Worm (Caenorhabditis elegans) whole organism, young adult: ENCODE measurements around the gene oac-23.

Experiments used
- B0019.2 ChIP-seq: fragments of 200-800 bp; sonication (Bioruptor generic); conservative IDR thresholded peaks from 2 replicates; pipeline ENCODE4 v1.3.6; 2022; ENCODE audit warnings: missing genetic modification reagents, missing genetic modification characterization, missing compliant biosample characterization
- B0336.3 ChIP-seq: fragments of 200-800 bp; sonication (Bioruptor generic); IDR thresholded peaks from 2 replicates; pipeline ENCODE4 v1.3.6; 2022; ENCODE audit warnings: missing genetic modification characterization, missing compliant biosample characterization
- C06A6.2 ChIP-seq: fragments of 200-800 bp; sonication (Bioruptor generic); conservative IDR thresholded peaks from 2 replicates; pipeline ENCODE4 v1.3.6; 2022; ENCODE audit warnings: missing genetic modification characterization, missing compliant biosample characterization
- F22D6.2 ChIP-seq: sonication (generic microtip); optimal IDR thresholded peaks from 2 replicates; lab custom pipeline; 2016; ENCODE audit warnings: mild to moderate bottlenecking, missing genetic modification characterization, missing compliant biosample characterization
- K12H6.12 ChIP-seq: fragments of 200-800 bp; sonication (Bioruptor generic); optimal IDR thresholded peaks from 2 replicates; lab custom pipeline; 2018; ENCODE audit warnings: mild to moderate bottlenecking, missing genetic modification characterization, missing compliant biosample characterization
- T26A5.8 ChIP-seq: sonication (generic microtip); optimal IDR thresholded peaks from 2 replicates; lab custom pipeline; 2016; ENCODE audit warnings: missing genetic modification characterization, missing compliant biosample characterization
- Y67H2A.10 ChIP-seq: fragments of 200-800 bp; sonication (Bioruptor generic); conservative IDR thresholded peaks from 2 replicates; pipeline ENCODE4 v1.3.6; 2022; ENCODE audit warnings: missing genetic modification reagents, missing genetic modification characterization, missing compliant biosample characterization
- Y79H2A.3 ChIP-seq: fragments of 200-800 bp; sonication (Bioruptor generic); conservative IDR thresholded peaks from 2 replicates; pipeline ENCODE4 v1.3.6; 2022; ENCODE audit warnings: missing genetic modification reagents, missing genetic modification characterization, missing compliant biosample characterization
- akir-1 ChIP-seq: fragments of 200-800 bp; sonication (Bioruptor generic); optimal IDR thresholded peaks from 2 replicates; lab custom pipeline; 2018; ENCODE audit warnings: mild to moderate bottlenecking, missing genetic modification characterization, moderate library complexity, missing compliant biosample characterization
- ama-1 ChIP-seq, 3 experiments: fragments of 150-350 bp in 1 of 3; sonication (generic microtip) in 2 of 3; optimal IDR thresholded peaks; 2 replicates each; lab custom pipeline; 2014 to 2018; ENCODE audit warnings: missing biosample characterization in 2 of 3, missing genetic modification characterization in 2 of 3, missing genetic modification reagents in 2 of 3
- dox-1 ChIP-seq: fragments of 200-800 bp; sonication (Bioruptor generic); IDR thresholded peaks from 2 replicates; pipeline ENCODE4 v1.3.6; 2022; ENCODE audit warnings: missing genetic modification reagents, missing genetic modification characterization, missing compliant biosample characterization
- dpl-1 ChIP-seq: fragments of 150-350 bp; optimal IDR thresholded peaks from 2 replicates; lab custom pipeline; 2014; ENCODE audit warnings: missing biosample characterization, missing genetic modification reagents, missing genetic modification characterization
- egl-44 ChIP-seq: fragments of 200-800 bp; sonication (Bioruptor generic); IDR thresholded peaks from 2 replicates; pipeline ENCODE4 v1.3.6; 2022; ENCODE audit warnings: missing genetic modification reagents, missing genetic modification characterization, missing compliant biosample characterization
- egrh-3 ChIP-seq: fragments of 200-800 bp; sonication (Bioruptor generic); IDR thresholded peaks from 2 replicates; pipeline ENCODE4 v1.3.6; 2022; ENCODE audit warnings: missing genetic modification reagents, missing genetic modification characterization, missing compliant biosample characterization
- ekl-4 ChIP-seq: fragments of 200-800 bp; sonication (Bioruptor generic); IDR thresholded peaks from 2 replicates; pipeline ENCODE4 v1.3.6; 2022; ENCODE audit warnings: missing genetic modification reagents, missing genetic modification characterization, missing compliant biosample characterization
- hlh-26 ChIP-seq: fragments of 200-800 bp; sonication (Bioruptor generic); conservative IDR thresholded peaks from 2 replicates; pipeline ENCODE4 v1.3.6; 2022; ENCODE audit warnings: missing genetic modification reagents, missing genetic modification characterization, missing compliant biosample characterization
- hmg-20 ChIP-seq: fragments of 200-800 bp; sonication (Bioruptor generic); IDR thresholded peaks from 2 replicates; pipeline ENCODE4 v1.3.6; 2022; ENCODE audit warnings: missing genetic modification reagents, missing genetic modification characterization, missing compliant biosample characterization
- lir-1 ChIP-seq: fragments of 200-800 bp; sonication (Bioruptor generic); conservative IDR thresholded peaks from 2 replicates; pipeline ENCODE4 v1.3.6; 2022; ENCODE audit warnings: missing genetic modification reagents, missing genetic modification characterization, missing compliant biosample characterization
- lsl-1 ChIP-seq: fragments of 200-800 bp; sonication (Bioruptor generic); optimal IDR thresholded peaks from 2 replicates; lab custom pipeline; 2018; ENCODE audit warnings: mild to moderate bottlenecking, missing genetic modification characterization, moderate library complexity, missing compliant biosample characterization
- madf-3 ChIP-seq: fragments of 200-800 bp; sonication (Bioruptor generic); IDR thresholded peaks from 2 replicates; pipeline ENCODE4 v1.3.6; 2022; ENCODE audit warnings: missing genetic modification reagents, missing genetic modification characterization, missing compliant biosample characterization
- madf-6 ChIP-seq: fragments of 200-800 bp; sonication (Bioruptor generic); IDR thresholded peaks from 2 replicates; pipeline ENCODE4 v1.3.6; 2022; ENCODE audit warnings: missing genetic modification reagents, missing genetic modification characterization, missing compliant biosample characterization
- madf-8 ChIP-seq: fragments of 200-800 bp; sonication (Bioruptor generic); conservative IDR thresholded peaks from 2 replicates; pipeline ENCODE4 v1.3.6; 2022; ENCODE audit warnings: missing genetic modification reagents, missing genetic modification characterization, missing compliant biosample characterization
- mcd-1 ChIP-seq: fragments of 200-800 bp; sonication (Bioruptor generic); IDR thresholded peaks from 2 replicates; pipeline ENCODE4 v1.3.6; 2022; ENCODE audit warnings: missing genetic modification reagents, missing genetic modification characterization, missing compliant biosample characterization
- mes-4 ChIP-seq: sonication (generic microtip); optimal IDR thresholded peaks from 2 replicates; lab custom pipeline; 2016; ENCODE audit warnings: missing genotype, missing genetic modification characterization, missing compliant biosample characterization
- nfyb-1 ChIP-seq: fragments of 200-800 bp; sonication (Bioruptor generic); IDR thresholded peaks from 2 replicates; pipeline ENCODE4 v1.3.6; 2022; ENCODE audit warnings: missing genetic modification reagents, missing genetic modification characterization, missing compliant biosample characterization
- nhr-120 ChIP-seq: fragments of 200-800 bp; sonication (Bioruptor generic); IDR thresholded peaks from 2 replicates; pipeline ENCODE4 v1.3.6; 2022; ENCODE audit warnings: missing genetic modification characterization, missing compliant biosample characterization
- nhr-179 ChIP-seq: sonication (generic microtip); optimal IDR thresholded peaks from 2 replicates; lab custom pipeline; 2016; ENCODE audit warnings: mild to moderate bottlenecking, missing genetic modification characterization, missing compliant biosample characterization
- nhr-80 ChIP-seq: sonication (generic microtip); optimal IDR thresholded peaks from 2 replicates; lab custom pipeline; 2016; ENCODE audit warnings: missing genetic modification characterization, missing compliant biosample characterization
- rec-8 ChIP-seq, 2 experiments: sonication (generic microtip); optimal IDR thresholded peaks; 2 replicates each; lab custom pipeline; 2016; ENCODE audit warnings: mild to moderate bottlenecking in 2 of 2, missing genetic modification characterization in 2 of 2, missing genetic modification reagents in 2 of 2, missing genotype in 2 of 2, missing biosample characterization in 1 of 2, missing compliant biosample characterization in 1 of 2, moderate library complexity in 1 of 2
- repo-1 ChIP-seq: sonication (generic microtip); optimal IDR thresholded peaks from 2 replicates; lab custom pipeline; 2017; ENCODE audit warnings: mild to moderate bottlenecking, missing genetic modification characterization, missing compliant biosample characterization
- snpc-3.4 ChIP-seq: sonication (generic microtip); optimal IDR thresholded peaks from 2 replicates; lab custom pipeline; 2017; ENCODE audit warnings: missing genetic modification characterization, mild to moderate bottlenecking, missing compliant biosample characterization, antibody characterized with exemption, moderate library complexity, missing genotype, missing genetic modification reagents
- somi-1 ChIP-seq: fragments of 200-800 bp; sonication (Bioruptor generic); optimal IDR thresholded peaks from 2 replicates; lab custom pipeline; 2018; ENCODE audit warnings: mild to moderate bottlenecking, missing genetic modification characterization, missing compliant biosample characterization
- sptf-2 ChIP-seq: fragments of 200-800 bp; sonication (Bioruptor generic); optimal IDR thresholded peaks from 2 replicates; lab custom pipeline; 2018; ENCODE audit warnings: mild to moderate bottlenecking, missing genetic modification characterization, missing compliant biosample characterization
- tbp1 ChIP-seq: fragments of 200-800 bp; sonication (Bioruptor generic); optimal IDR thresholded peaks from 2 replicates; lab custom pipeline; 2018; ENCODE audit warnings: mild to moderate bottlenecking, missing genetic modification characterization, missing compliant biosample characterization
- tlf-1 ChIP-seq: fragments of 200-800 bp; sonication (Bioruptor generic); optimal IDR thresholded peaks from 2 replicates; lab custom pipeline; 2018; ENCODE audit warnings: mild to moderate bottlenecking, missing genetic modification characterization, missing compliant biosample characterization
- unc-130 ChIP-seq: sonication (generic microtip); optimal IDR thresholded peaks from 2 replicates; lab custom pipeline; 2016; ENCODE audit warnings: missing genetic modification reagents, missing genetic modification characterization, missing compliant biosample characterization
- ztf-18 ChIP-seq: sonication (generic microtip); optimal IDR thresholded peaks from 2 replicates; lab custom pipeline; 2016; ENCODE audit warnings: missing genotype, mild to moderate bottlenecking, missing genetic modification characterization, missing compliant biosample characterization
- ztf-26 ChIP-seq: sonication (generic microtip); optimal IDR thresholded peaks from 2 replicates; lab custom pipeline; 2017; ENCODE audit warnings: missing genetic modification characterization, missing compliant biosample characterization

Gene oac-23

ce11 chrIV:3906393-3906792 lies 25.2 kb downstream of the oac-23 start, which contains the start of gene F56D6.11:
F56D6.11 (minus strand) TSS chrIV:3906493.
- TF ChIP-seq ekl-4 (no peak), akir-1 (GFP tag; lab: Kevin White, UChicago) (no peak), tbp1 (GFP tag; lab: Kevin White, UChicago) (no peak), dox-1 (GFP tag; lab: Robert Waterston, UW) (no peak), egrh-3 (no peak), hlh-26 (GFP tag; lab: Robert Waterston, UW) (no peak), ama-1 (optimal IDR thresholded peaks at IDR 0.05; lab: Kevin White, UChicago) (no peak), ama-1 (GFP tag; optimal IDR thresholded peaks at IDR 0.05; lab: Kevin White, UChicago) (no peak), B0336.3 (GFP tag; lab: Robert Waterston, UW) (no peak), tlf-1 (no peak), nhr-120 (no peak)

- TF ChIP-seq rec-8 (tag; optimal IDR thresholded peaks at IDR 0.05; lab: Kevin White, UChicago): no peak
- TF ChIP-seq dpl-1 (GFP tag; lab: Kevin White, UChicago): no peak
- TF ChIP-seq K12H6.12 (tag; lab: Kevin White, UChicago): no peak
- no peak for TF ChIP-seq madf-6 (GFP tag; lab: Robert Waterston, UW)
- no peak for TF ChIP-seq T26A5.8 (tag; lab: Kevin White, UChicago)
- TF ChIP-seq mes-4: no peak
- no peak for TF ChIP-seq madf-3
- no peak for TF ChIP-seq ztf-18 (tag; lab: Kevin White, UChicago)
- no peak for TF ChIP-seq ztf-26 (tag; lab: Kevin White, UChicago)
- no peak for TF ChIP-seq unc-130 (GFP tag; lab: Kevin White, UChicago)
- TF ChIP-seq akir-1 (GFP tag; lab: Kevin White, UChicago): no peak
- TF ChIP-seq nhr-120: no peak
- TF ChIP-seq madf-8: no peak
- no peak for TF ChIP-seq sptf-2 (GFP tag; lab: Kevin White, UChicago)
- TF ChIP-seq lsl-1: no peak
- TF ChIP-seq Y67H2A.10: no peak
- TF ChIP-seq nhr-179 (tag; lab: Kevin White, UChicago): no peak
These were observed 26.4 kb downstream of the oac-23 start, which contains the start of the genes F56D6.22 and F56D6.12 for ce11 chrIV:3907506-3908188. F56D6.22 (minus strand) TSS chrIV:3907606. F56D6.12 (plus strand) TSS chrIV:3908138.

ce11 chrIV:3909114-3909513 lies 27.9 kb downstream of the oac-23 start, which contains the start of gene F56D6.13:
F56D6.13 (plus strand) TSS chrIV:3909414.
- TF ChIP-seq Y79H2A.3 (GFP tag; lab: Robert Waterston, UW) (no peak), somi-1 (no peak), snpc-3.4 (tag; lab: Kevin White, UChicago) (no peak), nhr-179 (tag; lab: Kevin White, UChicago) (no peak), nfyb-1 (no peak), egl-44 (GFP tag; lab: Robert Waterston, UW) (no peak), lir-1 (GFP tag; lab: Robert Waterston, UW) (no peak), C06A6.2 (GFP tag; lab: Robert Waterston, UW) (no peak), hmg-20 (no peak), mcd-1 (GFP tag; lab: Robert Waterston, UW) (no peak), repo-1 (no peak), F22D6.2 (tag; lab: Kevin White, UChicago) (no peak), B0019.2 (GFP tag; lab: Robert Waterston, UW) (no peak), ztf-26 (tag; lab: Kevin White, UChicago) (no peak), nhr-80 (tag; lab: Kevin White, UChicago) (no peak)
- TF ChIP-seq, all 124 proteins: peak for 0
